Worm (Caenorhabditis elegans): ENCODE data around the gene srg-23.

DNA sequence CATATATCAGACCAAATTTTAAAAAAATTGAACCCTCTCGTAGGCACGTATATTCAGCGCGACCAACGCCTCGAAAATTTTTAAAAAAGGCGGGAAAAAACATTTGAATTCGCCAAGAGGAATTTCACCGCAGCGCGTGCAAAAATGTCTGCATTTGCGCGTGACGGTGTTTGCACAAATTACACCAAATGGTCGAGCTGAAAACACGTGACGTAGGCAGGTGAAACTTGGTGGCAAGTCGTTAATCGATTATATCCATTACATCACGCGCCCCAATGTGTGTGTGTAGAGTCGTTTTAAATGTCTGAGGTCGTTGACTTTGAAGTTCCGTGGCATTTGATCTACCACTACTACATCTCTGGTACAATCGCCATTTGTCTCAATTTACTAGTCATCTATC, 45.3 kb downstream of the srg-23 start, which contains the start of gene sri-31:
- TF ChIP-seq lsy-12 (tag; optimal IDR thresholded peaks at IDR 0.05) = no peak
- no peak for TF ChIP-seq ama-1 (optimal IDR thresholded peaks at IDR 0.05)
- no peak for TF ChIP-seq fkh-10 (GFP tag; optimal IDR thresholded peaks at IDR 0.05)
- TF ChIP-seq snpc-4 (tag; optimal IDR thresholded peaks at IDR 0.05) = no peak
- no peak for TF ChIP-seq zag-1 (tag; optimal IDR thresholded peaks at IDR 0.05)

All from whole organism, L3 larva.